Fruit fly (Drosophila melanogaster) whole organism, wandering third instar larva: Measurements from ENCODE around the gene CG8564.

Source experiments
- Abd-B ChIP-seq: fragments of >200 bp; optimal IDR thresholded peaks from 2 replicates; lab custom pipeline; 2017; ENCODE audit warnings: missing biosample characterization, missing genetic modification characterization
- CG32264 ChIP-seq: fragments of 200-800 bp; sonication (Bioruptor generic); optimal IDR thresholded peaks from 2 replicates; lab custom pipeline; 2016; ENCODE audit warnings: missing biosample characterization, missing genetic modification characterization
- CG9705 ChIP-seq: fragments of 200-800 bp; sonication (Bioruptor generic); optimal IDR thresholded peaks from 2 replicates; lab custom pipeline; 2018; ENCODE audit warnings: missing biosample characterization, mild to moderate bottlenecking, missing genetic modification characterization
- Dfd ChIP-seq: fragments of >200 bp; optimal IDR thresholded peaks from 2 replicates; lab custom pipeline; 2017; ENCODE audit warnings: missing biosample characterization, missing genetic modification characterization
- HLH106 ChIP-seq: fragments of 200-800 bp; optimal IDR thresholded peaks from 3 replicates; lab custom pipeline; 2019; ENCODE audit warnings: missing biosample characterization, mild to moderate bottlenecking, missing genetic modification characterization, moderate library complexity
- Hnf4 ChIP-seq: fragments of 200-800 bp; sonication (Bioruptor generic); optimal IDR thresholded peaks from 2 replicates; lab custom pipeline; 2016; ENCODE audit warnings: missing biosample characterization, mild to moderate bottlenecking, missing genetic modification characterization
- Hr78 ChIP-seq: fragments of >200 bp; optimal IDR thresholded peaks from 2 replicates; lab custom pipeline; 2017; ENCODE audit warnings: missing biosample characterization, missing genetic modification characterization
- Hr83 ChIP-seq: fragments of 200-300 bp; sonication (Bioruptor generic); optimal IDR thresholded peaks from 2 replicates; lab custom pipeline; 2016; ENCODE audit warnings: missing biosample characterization, mild to moderate bottlenecking, missing genetic modification characterization, moderate library complexity; ENCODE audit not compliant: poor library complexity, severe bottlenecking
- Jra ChIP-seq: sonication (Bioruptor generic); optimal IDR thresholded peaks from 2 replicates; lab custom pipeline; 2016; ENCODE audit warnings: missing biosample characterization, missing genetic modification characterization
- Mio ChIP-seq: sonication (Bioruptor generic); optimal IDR thresholded peaks from 2 replicates; lab custom pipeline; 2016; ENCODE audit warnings: missing biosample characterization, missing genetic modification characterization
- N ChIP-seq: fragments of >200 bp; optimal IDR thresholded peaks from 2 replicates; lab custom pipeline; 2018; ENCODE audit warnings: missing biosample characterization, missing external identifiers, missing genetic modification characterization
- OdsH ChIP-seq: fragments of 200-800 bp; sonication (Bioruptor generic); optimal IDR thresholded peaks from 2 replicates; lab custom pipeline; 2016; ENCODE audit warnings: missing biosample characterization, mild to moderate bottlenecking, missing genetic modification characterization
- Rel ChIP-seq, 2 experiments: fragments of 200-800 bp; sonication (Bioruptor generic) in 1 of 2; optimal IDR thresholded peaks; 2 replicates in 1 of 2; 3 replicates in 1 of 2; lab custom pipeline; 2016 to 2019; ENCODE audit warnings: mild to moderate bottlenecking in 2 of 2, missing biosample characterization in 2 of 2, missing genetic modification characterization in 2 of 2, moderate library complexity in 1 of 2
- Sp1 ChIP-seq: fragments of 200-800 bp; sonication (Bioruptor generic); optimal IDR thresholded peaks from 3 replicates; lab custom pipeline; 2019; ENCODE audit warnings: missing biosample characterization, mild to moderate bottlenecking, missing genetic modification characterization, moderate library complexity
- Vsx2 ChIP-seq: fragments of 200-300, 225-300 bp; sonication (Bioruptor generic); optimal IDR thresholded peaks from 2 replicates; lab custom pipeline; 2018; ENCODE audit warnings: missing biosample characterization, missing genetic modification characterization; ENCODE audit not compliant: partially characterized antibody
- br ChIP-seq: fragments of 200-800 bp; sonication (Bioruptor generic); optimal IDR thresholded peaks from 2 replicates; lab custom pipeline; 2016; ENCODE audit warnings: missing biosample characterization, missing genetic modification characterization
- brk ChIP-seq: fragments of 200-800 bp; sonication (Bioruptor generic); optimal IDR thresholded peaks from 2 replicates; lab custom pipeline; 2016; ENCODE audit warnings: missing biosample characterization, mild to moderate bottlenecking, missing genetic modification characterization
- dl ChIP-seq, 2 experiments: fragments of 175-275, 200-275 bp in 1 of 2; fragments of 200-275 bp in 1 of 2; sonication (Bioruptor generic); optimal IDR thresholded peaks; lab custom pipeline; 2018; ENCODE audit warnings: mild to moderate bottlenecking in 2 of 2, missing biosample characterization in 2 of 2, missing genetic modification characterization in 2 of 2, moderate library complexity in 2 of 2; ENCODE audit not compliant: partially characterized antibody in 2 of 2, insufficient read depth in 1 of 2
- dmrt93B ChIP-seq: fragments of 200-800 bp; sonication (Bioruptor generic); optimal IDR thresholded peaks from 2 replicates; lab custom pipeline; 2018; ENCODE audit warnings: missing biosample characterization, mild to moderate bottlenecking, missing genetic modification characterization
- dsf ChIP-seq: sonication (Bioruptor generic); optimal IDR thresholded peaks from 2 replicates; lab custom pipeline; 2016; ENCODE audit warnings: missing biosample characterization, missing genetic modification characterization, borderline replicate concordance
- foxo ChIP-seq, 2 experiments: fragments of 200-800 bp; sonication (Bioruptor generic); optimal IDR thresholded peaks; 2 replicates in 1 of 2; 3 replicates in 1 of 2; lab custom pipeline; 2016 to 2017; ENCODE audit warnings: missing biosample characterization in 2 of 2, missing genetic modification characterization in 2 of 2
- fru ChIP-seq: fragments of 200-800 bp; sonication (Bioruptor generic); optimal IDR thresholded peaks from 3 replicates; lab custom pipeline; 2016; ENCODE audit warnings: missing biosample characterization, mild to moderate bottlenecking, missing genetic modification characterization
- h ChIP-seq: fragments of 200-800 bp; sonication (Bioruptor generic); optimal IDR thresholded peaks from 3 replicates; lab custom pipeline; 2016; ENCODE audit warnings: missing biosample characterization, mild to moderate bottlenecking, missing genetic modification characterization
- jim ChIP-seq: fragments of 175-275, 200-325 bp; sonication (Bioruptor generic); optimal IDR thresholded peaks from 2 replicates; lab custom pipeline; 2016; ENCODE audit warnings: missing biosample characterization, mild to moderate bottlenecking, missing genetic modification characterization
- lola ChIP-seq: fragments of >200 bp; optimal IDR thresholded peaks from 2 replicates; lab custom pipeline; 2017; ENCODE audit warnings: missing biosample characterization, missing genetic modification characterization
- psq ChIP-seq: fragments of 200-800 bp; sonication (Bioruptor generic); optimal IDR thresholded peaks from 3 replicates; lab custom pipeline; 2017; ENCODE audit warnings: missing biosample characterization, mild to moderate bottlenecking, missing genetic modification characterization, moderate library complexity
- rgr ChIP-seq: fragments of 200-800 bp; sonication (Bioruptor generic); optimal IDR thresholded peaks from 3 replicates; lab custom pipeline; 2016; ENCODE audit warnings: missing biosample characterization, mild to moderate bottlenecking, missing genetic modification characterization
- sage ChIP-seq: fragments of 200-800 bp; sonication (Bioruptor generic); optimal IDR thresholded peaks from 2 replicates; lab custom pipeline; 2016; ENCODE audit warnings: missing biosample characterization, mild to moderate bottlenecking, missing genetic modification characterization
- sv ChIP-seq: fragments of 200-800 bp; sonication (Bioruptor generic); optimal IDR thresholded peaks from 3 replicates; lab custom pipeline; 2016; ENCODE audit warnings: missing biosample characterization, missing genetic modification characterization
- woc ChIP-seq: sonication (Bioruptor generic); optimal IDR thresholded peaks from 2 replicates; lab custom pipeline; 2016; ENCODE audit warnings: missing biosample characterization, mild to moderate bottlenecking, missing genetic modification characterization

Gene CG8564

dm6 chr3L:7434198-7434597 lies 46.5 kb upstream of the CG8564 start:
- TF ChIP-seq Vsx2 (GFP tag; lab: Kevin White, UChicago) (no peak), jim (GFP tag; lab: Kevin White, UChicago) (no peak), Rel (GFP tag; optimal IDR thresholded peaks at IDR 0.05; lab: Kevin White, UChicago) (no peak), Rel (tag; optimal IDR thresholded peaks at IDR 0.05; lab: Kevin White, UChicago) (no peak), psq (GFP tag; lab: Kevin White, UChicago) (no peak), Jra (GFP tag; lab: Kevin White, UChicago) (no peak), Hnf4 (no peak), lola (no peak), sv (GFP tag; lab: Kevin White, UChicago) (no peak), Hr78 (no peak), woc (GFP tag; lab: Kevin White, UChicago) (no peak), Sp1 (no peak), dmrt93B (GFP tag; lab: Kevin White, UChicago) (no peak), brk (no peak)

dm6 chr3L:7433325-7433827 lies 45.7 kb upstream of the CG8564 start:
- TF ChIP-seq foxo (GFP tag; optimal IDR thresholded peaks at IDR 0.05; lab: Kevin White, UChicago) (peak in 1 of 2 experiments; percentile 15), Abd-B (GFP tag; lab: Kevin White, UChicago) (no peak), Dfd (GFP tag; lab: Kevin White, UChicago) (peak; percentile 21), CG32264 (GFP tag; lab: Kevin White, UChicago) (no peak), CG9705 (GFP tag; lab: Kevin White, UChicago) (no peak)

- peak in 1 of 2 experiments; percentile 40 for TF ChIP-seq dl (GFP tag; optimal IDR thresholded peaks at IDR 0.05; lab: Kevin White, UChicago; ENCODE audit: insufficient read depth in 1 of 2, partially characterized antibody in 2 of 2)
- TF ChIP-seq Dfd (GFP tag; lab: Kevin White, UChicago) = no peak
- no peak for TF ChIP-seq sage
- TF ChIP-seq Rel (GFP tag; optimal IDR thresholded peaks at IDR 0.05; lab: Kevin White, UChicago) = no peak
- peak; percentile 94 for TF ChIP-seq Rel (tag; optimal IDR thresholded peaks at IDR 0.05; lab: Kevin White, UChicago)
- TF ChIP-seq CG32264 (GFP tag; lab: Kevin White, UChicago) = no peak
- no peak for TF ChIP-seq N
Observed at dm6 chr3L:7432811-7433324, 45.2 kb upstream of the CG8564 start.

- TF ChIP-seq h (GFP tag; lab: Kevin White, UChicago) (peak; percentile 4), HLH106 (no peak)
Observed at dm6 chr3L:7432265-7432664, 44.6 kb upstream of the CG8564 start.

- TF ChIP-seq rgr (GFP tag; lab: Kevin White, UChicago) (no peak), fru (GFP tag; lab: Kevin White, UChicago) (no peak), Mio (GFP tag; lab: Kevin White, UChicago) (no peak), br (GFP tag; lab: Kevin White, UChicago) (no peak), Hr83 (no peak), HLH106 (no peak), OdsH (GFP tag; lab: Kevin White, UChicago) (no peak), sv (GFP tag; lab: Kevin White, UChicago) (no peak), Hnf4 (no peak), Vsx2 (GFP tag; lab: Kevin White, UChicago) (no peak), Abd-B (GFP tag; lab: Kevin White, UChicago) (no peak), Jra (GFP tag; lab: Kevin White, UChicago) (no peak), Dfd (GFP tag; lab: Kevin White, UChicago) (no peak), psq (GFP tag; lab: Kevin White, UChicago) (no peak), h (GFP tag; lab: Kevin White, UChicago) (no peak), dsf (GFP tag; lab: Kevin White, UChicago) (no peak), woc (GFP tag; lab: Kevin White, UChicago) (no peak)
Observed at dm6 chr3L:7423517-7423916, 35.8 kb upstream of the CG8564 start, which contains the start of gene CG42458. TSS of gene CG42458 (plus strand) at chr3L:7423827.
